Fruit fly (Drosophila melanogaster): Measurements from ENCODE around the gene spn-A.
A peak's percentile ranks its signal among the peaks of the same experiment; 100 is the strongest.

spn-A gene

dm6 chr3R:30090261-30091006 is 34.6 kb upstream of the spn-A start (continued):
- TF ChIP-seq CG6791 (GFP tag; IDR thresholded peaks at IDR 0.05; ENCODE audit: partially characterized antibody), result 0 out of 3 replicates have a peak, but pooled peaks have one; percentile 40
- TF ChIP-seq CG9817 (tag; optimal IDR thresholded peaks at IDR 0.05), result no peak
- TF ChIP-seq cwo (GFP tag; optimal IDR thresholded peaks at IDR 0.05), result peak; percentile 19
- peak; percentile 31 for TF ChIP-seq Deaf1 (tag; optimal IDR thresholded peaks at IDR 0.05)
- peak; percentile 29 for TF ChIP-seq yki (optimal IDR thresholded peaks at IDR 0.05)
- no peak for TF ChIP-seq CG17802 (tag; optimal IDR thresholded peaks at IDR 0.05)
- TF ChIP-seq zen2 (GFP tag; IDR thresholded peaks at IDR 0.05; ENCODE audit: partially characterized antibody), result 0 out of 3 replicates have a peak, but pooled peaks have one; percentile 50
- peak; percentile 29; the same call in 1 of the 2 replicates for TF ChIP-seq Bgb (GFP tag; IDR thresholded peaks at IDR 0.05; ENCODE audit: partially characterized antibody)
- TF ChIP-seq z (GFP tag; IDR thresholded peaks at IDR 0.05), result peak; percentile 90
- no peak for TF ChIP-seq Dek (tag; optimal IDR thresholded peaks at IDR 0.05)
- no peak for TF ChIP-seq gce (GFP tag; IDR thresholded peaks at IDR 0.05)
- TF ChIP-seq br (optimal IDR thresholded peaks at IDR 0.05), result no peak
- TF ChIP-seq CG4854 (GFP tag; optimal IDR thresholded peaks at IDR 0.05), result no peak
- TF ChIP-seq ro (GFP tag; IDR thresholded peaks at IDR 0.05), result no peak
- TF ChIP-seq Hey (tag; optimal IDR thresholded peaks at IDR 0.05), result peak; percentile 75
- no peak for TF ChIP-seq klu (GFP tag; IDR thresholded peaks at IDR 0.05)
- peak in 1 of 2 experiments; percentile 41 for TF ChIP-seq crp (GFP tag; optimal IDR thresholded peaks at IDR 0.05)
- TF ChIP-seq CTCF (GFP tag; optimal IDR thresholded peaks at IDR 0.05), result peak; percentile 70
- no peak for TF ChIP-seq CG8290 (GFP tag; optimal IDR thresholded peaks at IDR 0.05)
- TF ChIP-seq CG8290 (tag; optimal IDR thresholded peaks at IDR 0.05), result peak in 1 of 2 experiments; percentile 25
- peak; percentile 26 for TF ChIP-seq scrt (GFP tag; optimal IDR thresholded peaks at IDR 0.05)
- TF ChIP-seq chif (GFP tag; optimal IDR thresholded peaks at IDR 0.05), result no peak
- TF ChIP-seq Trl (optimal IDR thresholded peaks at IDR 0.05), result peak; percentile 65 to 83
- no peak for TF ChIP-seq Trl (GFP tag; optimal IDR thresholded peaks at IDR 0.05)

DNA sequence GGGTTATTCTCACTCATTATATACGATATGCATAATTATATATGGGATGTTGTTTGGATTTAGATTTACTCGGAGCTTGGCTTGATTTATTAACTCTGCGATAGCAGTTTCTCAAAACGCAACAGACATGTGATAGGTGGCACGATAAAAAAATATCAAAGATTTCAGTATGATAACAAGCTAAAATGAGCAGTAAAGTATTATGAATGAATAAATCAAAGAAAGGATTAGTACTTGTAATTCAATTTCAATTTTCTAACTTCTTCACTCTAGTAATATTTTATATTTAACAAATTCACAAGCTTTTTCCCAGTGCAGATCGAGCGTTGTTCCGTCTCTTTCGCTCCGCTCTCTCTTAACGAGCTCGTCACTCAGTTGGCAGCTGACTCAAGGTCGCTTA is 28.3 kb upstream of the spn-A start:
- TF ChIP-seq CG8944 (GFP tag; optimal IDR thresholded peaks at IDR 0.05) (no peak), CG11504 (tag; optimal IDR thresholded peaks at IDR 0.05) (peak; percentile 9), CG4820 (GFP tag; optimal IDR thresholded peaks at IDR 0.05) (no peak), gem (tag; optimal IDR thresholded peaks at IDR 0.05) (peak; percentile 4), hbn (GFP tag; IDR thresholded peaks at IDR 0.05; ENCODE audit: partially characterized antibody) (no peak), CG15601 (tag; optimal IDR thresholded peaks at IDR 0.05) (no peak), danr (GFP tag; IDR thresholded peaks at IDR 0.05) (no peak), CkIIα-i1 (GFP tag; IDR thresholded peaks at IDR 0.05) (no peak)

dm6 chr3R:30083215-30083614 is 27.4 kb upstream of the spn-A start:
- TF ChIP-seq CG16863 (GFP tag; optimal IDR thresholded peaks at IDR 0.05) (no peak), CG17328 (GFP tag; IDR thresholded peaks at IDR 0.05) (no peak), Eip74EF (GFP tag; optimal IDR thresholded peaks at IDR 0.05) (no peak), sens (GFP tag) (peak; percentile 83), az2 (GFP tag; optimal IDR thresholded peaks at IDR 0.05) (peak; percentile 5), Sox100B (GFP tag; optimal IDR thresholded peaks at IDR 0.05) (peak; percentile 2), ssp (GFP tag; IDR thresholded peaks at IDR 0.05) (no peak), CG17361 (GFP tag; IDR thresholded peaks at IDR 0.05) (0 out of 3 replicates have a peak, but pooled peaks have one; percentile 13), Meics (GFP tag; optimal IDR thresholded peaks at IDR 0.05) (peak; percentile 24), ab (GFP tag; optimal IDR thresholded peaks at IDR 0.05) (no peak), gce (GFP tag; IDR thresholded peaks at IDR 0.05) (no peak), tll (GFP tag; optimal IDR thresholded peaks at IDR 0.05) (no peak), Ptx1 (GFP tag; IDR thresholded peaks at IDR 0.05) (peak; percentile 37; the same call in 1 of the 2 replicates), trh (GFP tag; optimal IDR thresholded peaks at IDR 0.05) (no peak), Doc2 (GFP tag; IDR thresholded peaks at IDR 0.05) (no peak), CG11723 (GFP tag; optimal IDR thresholded peaks at IDR 0.05) (no peak), ci (GFP tag; IDR thresholded peaks at IDR 0.05) (peak; percentile 41; the same call in 1 of the 3 replicates), wor (GFP tag; IDR thresholded peaks at IDR 0.05) (no peak), CG14441 (GFP tag; IDR thresholded peaks at IDR 0.05) (peak; percentile 33)
